Worm (Caenorhabditis elegans): ENCODE measurements around the gene rnr-2.

ce11 chrIII:4095441-4096095 is 847 bp upstream of the rnr-2 start, which contains the start of gene C03C10.7:
- no peak for TF ChIP-seq tbx-9 (tag; optimal IDR thresholded peaks at IDR 0.05; ENCODE audit: borderline replicate concordance)
- TF ChIP-seq snpc-4 (GFP tag; optimal IDR thresholded peaks at IDR 0.05), result no peak
- peak in 1 of 4 experiments; percentile 12 for TF ChIP-seq snpc-4 (tag; optimal IDR thresholded peaks at IDR 0.05)
- no peak for TF ChIP-seq unc-62 (GFP tag; optimal IDR thresholded peaks at IDR 0.05)
- peak; percentile 83 for TF ChIP-seq madf-3 (GFP tag; IDR thresholded peaks at IDR 0.05)
- TF ChIP-seq ceh-79 (tag; optimal IDR thresholded peaks at IDR 0.05), result no peak
- no peak for TF ChIP-seq T26A5.8 (tag; optimal IDR thresholded peaks at IDR 0.05)
- peak; percentile 89 for TF ChIP-seq madf-8 (GFP tag; conservative IDR thresholded peaks at IDR 0.05)
- TF ChIP-seq athp-1 (tag; optimal IDR thresholded peaks at IDR 0.05), result no peak
- no peak for TF ChIP-seq sea-2 (GFP tag; IDR thresholded peaks at IDR 0.05)
- TF ChIP-seq ama-1 (optimal IDR thresholded peaks at IDR 0.05), result no peak
- no peak for TF ChIP-seq ama-1 (GFP tag; optimal IDR thresholded peaks at IDR 0.05)
- no peak for TF ChIP-seq lin-40 (tag; optimal IDR thresholded peaks at IDR 0.05)
